Worm (Caenorhabditis elegans): ENCODE data around the gene F01D5.8.
"Not testable (repeated sequence)": the region's sequence is repeated elsewhere in the genome, so short reads cannot be mapped to it uniquely, and the experiment has no call there.

Gene F01D5.8

DNA sequence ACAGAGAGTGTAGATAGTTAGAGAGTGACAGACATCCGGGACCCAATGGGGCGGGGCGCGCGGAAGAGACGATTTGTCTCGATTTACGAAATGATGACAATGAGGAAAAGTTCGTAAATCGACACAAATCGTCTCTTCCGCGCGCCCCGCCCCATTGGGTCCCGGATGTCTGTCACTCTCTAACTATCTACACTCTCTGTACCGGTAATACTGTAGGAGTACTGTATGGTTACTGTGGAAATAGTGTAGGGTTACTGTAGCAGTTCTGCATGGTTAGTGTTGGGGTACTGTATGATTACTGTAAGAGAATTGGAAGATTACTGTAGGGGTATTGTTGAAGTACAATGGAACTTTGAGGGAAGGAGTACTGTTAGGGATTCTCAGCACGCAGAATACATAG, 10.7 kb downstream of the F01D5.8 start, which contains the start of gene F01D5.10:
Gene F01D5.10 (minus strand): TSS at position 101 of the 400 bp plus-strand sequence.
- TF ChIP-seq nhr-12 (tag; optimal IDR thresholded peaks at IDR 0.05); drap-1 (GFP tag; optimal IDR thresholded peaks at IDR 0.05); unc-120 (tag; optimal IDR thresholded peaks at IDR 0.05; ENCODE audit: poor library complexity, severe bottlenecking): not testable (repeated sequence)

DNA sequence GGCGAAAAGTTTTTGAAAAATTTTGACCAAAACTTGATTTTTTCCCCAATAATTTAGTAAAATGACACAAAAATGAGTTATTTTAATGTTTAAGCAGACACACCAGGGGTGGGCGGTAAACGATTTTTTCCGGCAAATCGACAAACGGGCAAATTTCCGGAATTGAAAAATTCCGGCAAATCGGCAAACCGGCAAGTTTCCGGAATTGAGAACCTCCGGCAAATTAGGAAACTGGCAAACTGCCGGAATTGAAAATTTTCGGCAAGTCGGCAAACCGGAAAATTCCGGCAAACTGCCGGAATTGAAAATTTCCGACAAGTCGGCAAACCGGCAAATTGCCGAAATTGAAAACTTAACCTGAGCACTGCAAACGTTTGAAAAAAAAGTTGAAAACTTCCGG, 22.2 kb downstream of the F01D5.8 start:
- TF ChIP-seq mab-5 (tag; optimal IDR thresholded peaks at IDR 0.05), result no peak
- peak; percentile 8 for TF ChIP-seq mls-2 (tag; optimal IDR thresholded peaks at IDR 0.05)

DNA sequence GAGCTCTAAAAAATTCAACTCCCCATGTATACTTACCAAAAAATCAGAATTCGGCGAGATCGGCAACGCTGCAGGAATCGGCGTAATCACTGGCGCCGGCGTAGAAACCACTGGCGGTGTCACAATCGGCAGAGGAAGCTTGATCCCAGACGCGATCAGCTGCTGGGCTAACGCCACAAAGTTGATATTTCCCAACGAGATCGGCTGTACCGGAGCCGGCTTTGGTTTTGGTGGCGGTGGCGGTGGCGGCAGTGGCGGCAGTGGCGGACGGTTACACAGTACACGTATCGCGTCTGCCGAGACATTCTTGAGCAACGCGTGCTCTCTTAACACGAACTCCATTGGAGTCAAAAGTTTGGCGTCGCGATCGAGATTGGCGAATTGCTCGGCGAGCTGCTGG, 24.1 kb downstream of the F01D5.8 start:
- TF ChIP-seq snpc-4 (tag; optimal IDR thresholded peaks at IDR 0.05) (no peak), unc-120 (tag; optimal IDR thresholded peaks at IDR 0.05; ENCODE audit: poor library complexity, severe bottlenecking) (no peak), lsy-2 (tag; optimal IDR thresholded peaks at IDR 0.05) (no peak), M03D4.4 (tag; optimal IDR thresholded peaks at IDR 0.05) (no peak), mep-1 (tag; optimal IDR thresholded peaks at IDR 0.05) (no peak), pha-4 (tag; optimal IDR thresholded peaks at IDR 0.05) (no peak), cnd-1 (tag; optimal IDR thresholded peaks at IDR 0.05) (no peak), tbx-8 (GFP tag; optimal IDR thresholded peaks at IDR 0.05) (no peak), lin-13 (tag; optimal IDR thresholded peaks at IDR 0.05) (no peak), nhr-12 (tag; optimal IDR thresholded peaks at IDR 0.05) (no peak), lin-32 (GFP tag; optimal IDR thresholded peaks at IDR 0.05) (no peak), flh-1 (GFP tag; optimal IDR thresholded peaks at IDR 0.05) (no peak), ceh-39 (tag; optimal IDR thresholded peaks at IDR 0.05) (no peak), mab-5 (tag; optimal IDR thresholded peaks at IDR 0.05) (no peak), ceh-43 (GFP tag; optimal IDR thresholded peaks at IDR 0.05) (no peak), zip-8 (tag; optimal IDR thresholded peaks at IDR 0.05) (no peak)

DNA sequence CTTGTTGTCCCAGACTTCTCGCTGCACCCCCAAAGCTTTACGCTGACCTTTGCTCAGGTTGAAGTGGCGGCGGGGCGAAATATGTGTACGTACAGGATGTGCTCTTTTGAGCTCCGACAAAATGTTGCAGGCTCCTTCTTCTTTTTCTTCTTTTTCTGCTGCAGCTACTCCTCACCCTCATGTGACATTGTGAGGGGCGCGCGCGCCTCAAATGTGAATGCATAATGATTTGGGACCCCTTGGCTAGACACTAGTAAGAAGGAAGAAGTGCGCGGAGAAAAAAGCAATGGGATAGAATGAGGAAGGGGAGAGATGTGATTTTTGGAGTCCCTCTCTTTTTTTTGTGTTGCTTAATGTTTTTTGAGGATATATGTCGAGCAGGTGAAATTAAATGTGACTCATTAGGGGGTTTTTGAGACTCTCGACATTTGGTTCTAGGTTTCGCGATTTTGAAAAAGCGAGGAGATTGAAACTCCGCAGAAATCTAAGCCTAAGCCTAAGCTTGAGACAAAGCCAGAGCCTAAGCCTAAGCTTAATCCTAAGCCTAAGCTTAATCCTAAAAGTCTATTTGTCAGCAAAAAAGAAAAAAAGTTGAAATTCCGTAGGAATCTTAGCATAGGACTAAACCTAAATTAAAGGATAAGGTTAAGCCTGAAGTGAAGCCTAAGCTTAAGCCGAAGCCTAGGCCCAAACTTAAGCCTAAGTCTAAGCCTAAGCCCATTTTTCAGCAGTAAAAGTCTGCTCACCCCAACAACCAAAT, 26.4 kb downstream of the F01D5.8 start:
- TF ChIP-seq blmp-1 (tag; optimal IDR thresholded peaks at IDR 0.05) (no peak), unc-39 (tag; optimal IDR thresholded peaks at IDR 0.05) (no peak), flh-1 (GFP tag; optimal IDR thresholded peaks at IDR 0.05) (no peak), lsy-2 (tag; optimal IDR thresholded peaks at IDR 0.05) (no peak)

DNA sequence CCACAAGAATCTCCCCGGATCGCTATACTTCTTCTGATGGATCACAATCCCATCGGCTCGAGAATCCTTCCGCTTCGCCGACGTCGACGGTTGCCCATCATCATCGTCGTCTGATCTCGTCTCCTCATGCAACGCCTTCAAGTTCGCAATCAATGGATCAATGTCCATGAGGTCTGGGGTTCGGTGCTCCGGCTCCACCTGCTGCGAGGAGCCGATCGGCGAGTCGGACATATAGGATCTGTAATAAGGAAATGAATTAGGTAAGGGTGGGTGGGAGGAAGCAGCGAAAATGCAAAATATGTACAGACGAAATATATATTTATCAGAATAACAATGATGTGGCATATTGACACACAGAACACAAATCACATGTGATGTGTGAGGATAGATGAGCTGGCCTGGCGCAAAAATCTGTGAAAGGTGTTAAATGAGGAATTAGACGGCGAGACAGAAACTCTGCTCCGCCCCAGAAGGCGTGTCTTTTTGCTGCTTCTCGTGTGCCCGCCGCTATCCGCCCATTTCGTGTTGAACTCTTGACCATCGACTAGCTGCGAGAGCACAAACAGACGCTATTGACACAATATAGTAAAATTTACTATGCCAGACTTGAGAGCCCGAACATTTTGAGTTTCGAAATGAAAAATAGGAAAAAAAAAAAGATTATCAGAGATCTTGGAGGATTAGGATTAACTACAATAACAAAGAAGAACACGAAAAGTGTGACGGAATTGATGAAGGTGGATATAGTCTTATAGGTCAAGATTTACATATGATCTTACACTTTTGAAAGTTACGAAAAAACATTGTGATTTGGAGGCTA, 27.2 kb downstream of the F01D5.8 start:
- peak; percentile 41 for TF ChIP-seq pha-4 (tag; optimal IDR thresholded peaks at IDR 0.05)
- no peak for TF ChIP-seq cnd-1 (tag; optimal IDR thresholded peaks at IDR 0.05)
- no peak for TF ChIP-seq tbx-8 (GFP tag; optimal IDR thresholded peaks at IDR 0.05)

DNA sequence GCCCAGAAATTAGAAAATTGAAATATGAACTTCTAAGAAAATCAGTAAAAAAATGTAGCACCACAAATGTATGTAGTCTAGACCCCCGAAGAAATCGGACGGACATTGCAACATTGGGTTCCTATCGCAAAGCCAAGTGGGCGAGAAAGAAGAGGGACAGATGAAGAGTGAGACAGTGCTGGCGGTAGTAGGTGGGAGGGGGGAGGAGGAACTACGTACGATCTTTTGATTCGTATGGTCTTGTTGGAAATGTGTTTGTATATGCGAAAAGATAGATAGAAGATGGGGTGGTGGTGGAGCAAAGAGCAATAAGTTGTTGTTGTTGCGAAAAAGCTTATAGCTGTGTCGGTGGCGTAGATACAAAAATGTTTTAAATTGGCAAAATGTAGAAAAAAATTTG, 27.8 kb downstream of the F01D5.8 start:
- TF ChIP-seq nhr-28 (tag; optimal IDR thresholded peaks at IDR 0.05) (no peak), nhr-237 (tag; optimal IDR thresholded peaks at IDR 0.05) (peak; percentile 9)

DNA sequence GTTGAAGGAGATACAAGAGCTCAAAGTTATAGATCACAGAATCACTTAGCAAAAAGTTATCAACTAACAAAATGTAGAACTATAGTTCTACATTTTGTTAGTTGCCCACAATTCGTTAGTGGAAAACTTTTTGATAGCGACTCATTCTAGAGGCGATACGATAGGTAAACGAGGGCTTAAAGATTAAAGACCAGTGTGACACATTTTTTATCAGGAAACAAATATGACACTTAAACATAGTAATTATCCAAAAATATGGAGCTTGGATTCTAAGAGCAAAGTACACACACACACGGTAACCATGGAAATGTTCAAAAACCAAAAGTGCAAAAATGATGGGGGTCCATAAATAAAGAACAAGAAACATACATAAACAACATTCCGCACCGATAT, 29.3 kb downstream of the F01D5.8 start:
- no peak for TF ChIP-seq M03D4.4 (tag; optimal IDR thresholded peaks at IDR 0.05)
- TF ChIP-seq cnd-1 (tag; optimal IDR thresholded peaks at IDR 0.05), result no peak
- TF ChIP-seq elt-1 (tag; optimal IDR thresholded peaks at IDR 0.05; ENCODE audit: borderline replicate concordance, insufficient read depth), result no peak
- TF ChIP-seq hlh-1 (tag; optimal IDR thresholded peaks at IDR 0.05), result no peak

All from whole organism, mixed stage, embryonic.